Worm (Caenorhabditis elegans): ENCODE measurements around the gene lpin-1.

The lpin-1 gene

DNA sequence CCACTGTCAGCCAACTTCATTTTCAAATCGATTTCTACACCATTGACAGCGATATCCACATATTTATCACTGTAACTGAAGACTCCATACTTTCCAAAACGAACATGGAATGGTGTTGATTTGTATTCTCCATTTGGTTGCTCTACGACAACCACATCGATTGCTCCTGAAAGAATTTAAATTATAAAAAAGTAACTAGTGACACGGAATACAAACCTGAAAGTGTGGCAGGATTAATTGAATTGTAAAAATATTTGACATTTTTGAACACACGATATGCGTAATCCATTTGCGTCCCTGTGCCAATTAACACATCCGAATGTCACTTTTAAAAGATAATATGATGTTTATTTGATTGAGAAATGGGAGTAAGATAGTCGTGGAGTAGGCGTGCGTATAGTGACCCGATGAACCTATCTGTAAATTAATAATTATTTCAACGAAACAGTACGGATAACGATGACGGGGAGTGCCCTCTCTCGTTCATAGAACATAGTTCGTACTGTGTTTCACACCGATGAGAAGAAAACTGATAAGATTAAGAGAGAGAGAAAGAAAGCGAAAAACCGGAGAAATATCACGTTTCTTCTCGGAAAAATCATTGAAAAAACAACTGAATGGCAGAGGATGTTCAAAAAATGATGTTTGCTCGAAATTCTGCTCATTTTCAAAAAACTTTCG lies at the start of gene lpin-1:
TSS of gene lpin-1 (minus strand) at position 417 of the 681 bp plus-strand sequence.
- no peak for TF ChIP-seq unc-62 (GFP tag; optimal IDR thresholded peaks at IDR 0.05)

DNA sequence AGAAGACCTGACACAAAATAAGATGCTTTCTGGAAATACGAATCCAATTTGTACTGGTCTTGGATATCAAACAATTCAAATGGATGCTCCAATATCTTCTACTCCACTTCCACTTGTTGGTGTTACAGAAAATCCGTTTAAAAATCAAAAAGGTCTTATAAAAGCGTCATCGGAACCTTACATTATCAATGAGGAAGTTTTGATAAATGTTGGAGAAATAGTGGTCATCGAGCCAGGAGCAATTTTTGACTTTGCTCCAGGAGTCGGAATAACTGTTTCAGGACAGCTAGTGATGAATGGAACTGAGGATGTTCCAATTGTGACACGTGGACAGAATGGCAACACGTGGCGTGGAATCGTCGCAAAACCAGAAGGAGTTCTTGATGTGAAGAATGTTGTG lies 40.2 kb upstream of the lpin-1 start:
- TF ChIP-seq unc-62 (GFP tag; optimal IDR thresholded peaks at IDR 0.05), result no peak

DNA sequence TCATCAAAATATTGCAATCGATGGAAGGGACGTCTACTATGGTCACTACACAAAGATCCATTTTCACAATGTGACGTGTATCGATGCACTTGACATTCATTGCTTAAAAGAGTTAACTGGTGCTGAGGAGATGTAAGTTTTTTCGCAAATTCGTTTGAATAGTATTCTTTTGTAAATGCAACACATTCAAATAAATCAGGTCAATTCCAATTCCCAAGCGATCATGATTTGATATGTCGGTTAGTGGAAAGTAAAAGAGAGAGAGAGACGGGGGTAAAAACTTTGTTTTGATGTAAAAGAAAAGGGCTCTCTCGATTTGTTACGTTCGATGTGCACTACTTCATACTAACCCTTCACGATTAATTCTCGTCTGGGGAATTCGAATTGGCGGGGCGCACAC lies 36.3 kb upstream of the lpin-1 start:
- TF ChIP-seq unc-62 (GFP tag; optimal IDR thresholded peaks at IDR 0.05), result no peak

DNA sequence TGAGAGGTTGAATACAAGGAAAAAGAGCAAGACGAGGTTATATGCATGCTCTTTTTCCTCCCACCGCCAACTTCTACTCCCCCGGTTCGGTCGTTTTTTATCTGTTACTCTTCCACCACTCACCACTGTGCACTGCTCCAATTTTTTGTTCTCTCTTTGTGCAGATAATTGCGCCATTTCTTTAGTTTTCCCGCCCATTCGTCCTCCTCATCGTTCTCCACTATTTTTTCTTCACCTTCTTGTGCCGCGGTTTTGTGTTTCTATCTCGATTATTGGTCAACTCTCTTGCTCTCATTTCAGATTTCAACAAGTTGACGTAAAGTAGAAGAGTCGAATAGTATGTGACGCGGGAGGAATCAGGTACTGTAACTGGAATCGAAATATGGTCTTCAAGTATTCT lies 35.7 kb upstream of the lpin-1 start, which contains the start of gene T01D3.1:
TSS of gene T01D3.1 (plus strand) at position 301 of the 400 bp plus-strand sequence.
- no peak for TF ChIP-seq unc-62 (GFP tag; optimal IDR thresholded peaks at IDR 0.05)

DNA sequence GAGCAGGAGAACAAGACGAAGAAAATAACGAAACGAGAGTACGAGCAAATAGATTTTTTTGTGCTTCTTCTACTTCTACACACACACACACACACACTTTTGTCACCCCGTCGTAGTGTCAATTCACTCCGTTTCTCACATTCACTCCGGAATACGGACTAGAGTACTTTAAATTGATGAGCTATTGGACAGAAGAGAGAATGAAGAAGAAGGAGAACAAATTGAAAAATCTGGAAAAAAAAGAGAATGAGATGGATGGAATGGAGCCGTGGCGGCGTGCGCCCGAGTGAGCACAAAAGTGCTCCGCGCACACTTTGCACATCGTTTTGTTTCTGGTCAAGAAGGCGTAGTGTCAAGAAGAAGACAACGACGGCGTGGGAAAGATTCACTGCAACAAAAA lies 33.6 kb upstream of the lpin-1 start:
- no peak for TF ChIP-seq unc-62 (GFP tag; optimal IDR thresholded peaks at IDR 0.05)

DNA sequence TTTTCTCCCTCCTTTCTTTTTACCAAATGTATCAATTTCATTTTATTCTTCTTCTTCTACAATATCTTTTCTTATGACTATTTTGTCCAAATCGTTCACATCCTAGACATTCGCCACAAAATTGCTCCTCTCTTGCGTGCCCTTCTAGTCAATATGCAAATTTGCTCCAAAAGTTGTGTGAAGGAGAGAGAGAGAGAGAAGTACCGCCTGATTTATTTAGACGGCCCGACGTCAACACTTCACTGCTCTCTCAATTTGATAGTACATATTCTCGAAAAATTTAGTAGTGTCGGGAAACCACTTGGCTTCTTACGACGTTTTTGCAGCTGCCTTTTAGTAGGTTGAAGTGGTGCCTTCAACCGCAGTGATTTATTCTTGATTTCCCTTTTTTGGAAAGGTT lies 32.6 kb upstream of the lpin-1 start:
- TF ChIP-seq unc-62 (GFP tag; optimal IDR thresholded peaks at IDR 0.05), result no peak

DNA sequence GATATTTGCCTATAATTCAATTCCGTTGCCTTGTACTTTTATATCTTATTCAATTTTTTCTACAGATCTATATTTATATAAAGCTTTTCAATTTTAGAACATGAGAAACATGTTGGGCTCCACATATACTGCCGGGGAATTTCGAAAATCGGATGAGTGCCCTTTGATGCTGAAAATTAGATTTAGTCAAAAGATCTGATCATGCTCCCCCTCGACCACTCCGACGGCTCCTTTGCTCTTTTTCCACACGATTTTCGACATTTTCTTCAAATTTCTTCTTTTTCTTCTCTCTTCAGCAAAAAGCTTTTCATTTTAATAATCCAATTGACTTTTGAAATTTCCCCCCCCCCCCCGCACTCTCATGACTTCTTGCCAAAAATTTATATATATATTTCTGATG lies 27.5 kb upstream of the lpin-1 start:
- TF ChIP-seq unc-62 (GFP tag; optimal IDR thresholded peaks at IDR 0.05), result no peak

DNA sequence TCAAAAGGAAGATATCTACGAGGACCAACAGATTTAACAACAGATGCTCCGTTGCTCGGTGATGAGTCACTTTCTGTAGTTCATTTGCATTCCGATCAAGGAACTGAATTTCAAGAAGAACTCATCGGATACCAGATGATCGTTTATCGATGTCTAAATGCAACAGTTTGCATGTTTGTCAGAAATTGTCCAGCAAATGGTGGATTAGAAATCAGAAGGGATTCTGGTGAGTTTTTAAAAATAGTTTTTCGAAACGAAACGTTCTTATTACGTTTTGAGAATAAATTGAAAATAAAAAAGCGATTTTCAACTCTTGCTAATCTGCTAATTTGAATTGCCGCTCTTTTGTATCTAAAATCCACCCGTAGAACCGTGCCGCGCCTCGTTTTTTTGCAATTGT lies 25.9 kb upstream of the lpin-1 start:
- no peak for TF ChIP-seq unc-62 (GFP tag; optimal IDR thresholded peaks at IDR 0.05)

DNA sequence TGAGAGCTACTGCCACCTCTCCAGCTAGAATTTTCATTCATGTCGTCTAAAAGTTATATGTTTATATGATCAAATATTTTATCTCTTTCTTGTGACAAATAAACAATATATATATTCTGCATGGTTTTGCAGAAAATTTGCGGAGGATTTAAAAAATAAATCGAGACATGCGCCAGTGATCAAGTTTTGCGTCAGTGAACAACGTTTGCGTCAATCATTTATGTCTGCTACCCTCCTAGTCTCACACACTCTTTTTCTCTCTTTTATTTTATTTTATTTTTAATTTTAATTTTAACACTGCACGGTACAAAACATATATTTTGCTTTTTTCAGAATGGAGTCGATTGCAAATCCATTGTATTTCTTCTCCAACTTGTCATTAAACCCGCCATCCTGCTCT lies 24.6 kb upstream of the lpin-1 start, which contains the start of the genes tag-65 and ccz-1:
TSS of gene tag-65 (minus strand) at position 46 of the 400 bp plus-strand sequence.
TSS of gene ccz-1 (plus strand) at position 334 of the 400 bp plus-strand sequence.
- no peak for TF ChIP-seq unc-62 (GFP tag; optimal IDR thresholded peaks at IDR 0.05)

DNA sequence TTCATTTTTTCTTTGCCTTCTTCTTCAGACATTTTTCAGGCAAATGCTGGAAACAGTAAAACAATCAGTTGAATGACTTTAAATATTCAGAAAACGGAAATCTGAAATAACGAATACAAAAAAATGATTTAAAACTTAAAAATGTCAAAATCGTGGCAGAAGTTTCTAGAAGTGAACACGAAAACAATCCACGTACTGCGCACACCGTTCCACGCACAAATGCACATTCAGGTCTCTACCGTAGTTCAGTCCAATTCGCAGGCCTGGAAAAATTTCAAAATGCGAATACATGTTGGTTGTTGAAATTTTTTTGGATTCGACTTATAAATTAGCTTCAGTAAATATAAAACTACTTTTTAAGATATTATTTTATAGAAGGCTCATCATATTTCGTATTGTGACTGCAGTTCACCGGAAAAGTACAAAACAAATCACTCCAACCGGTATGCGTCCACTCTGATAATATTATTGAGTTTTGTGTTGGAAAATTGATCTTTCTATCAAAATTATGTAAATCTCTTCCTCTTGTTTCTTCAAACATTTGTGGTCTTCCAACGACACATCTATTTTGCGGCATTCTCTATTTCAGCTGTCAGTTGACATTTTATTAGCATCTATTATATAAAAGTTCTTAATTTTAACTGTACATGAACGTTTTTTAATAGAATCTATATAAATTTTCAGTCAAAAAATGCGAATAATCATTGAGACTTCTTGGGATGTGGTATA lies 18.1 kb upstream of the lpin-1 start, which contains the start of the genes mip-2 and F58G11.4:
TSS of gene mip-2 (minus strand) at position 48 of the 729 bp plus-strand sequence.
TSS of gene F58G11.4 (plus strand) at position 679 of the 729 bp plus-strand sequence.
- no peak for TF ChIP-seq unc-62 (GFP tag; optimal IDR thresholded peaks at IDR 0.05)

DNA sequence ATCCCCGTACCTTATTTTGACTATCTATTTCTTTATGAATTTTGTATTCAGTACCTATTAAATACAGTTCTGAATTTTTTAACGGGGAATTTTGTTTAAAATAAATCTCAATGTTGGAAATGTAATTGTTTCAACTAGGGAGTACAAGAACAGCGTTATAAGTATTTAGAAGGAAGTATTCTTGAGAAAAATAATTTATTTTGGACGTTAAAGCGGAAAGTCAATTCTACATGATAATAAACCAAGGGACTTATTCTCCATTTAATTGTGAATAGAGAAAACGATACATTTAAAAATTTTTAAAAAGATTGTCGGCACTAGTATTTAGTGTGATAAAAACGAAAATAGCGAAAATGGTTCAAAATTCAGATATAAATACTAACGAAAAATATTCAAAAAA lies 15.2 kb upstream of the lpin-1 start:
- TF ChIP-seq unc-62 (GFP tag; optimal IDR thresholded peaks at IDR 0.05), result no peak

DNA sequence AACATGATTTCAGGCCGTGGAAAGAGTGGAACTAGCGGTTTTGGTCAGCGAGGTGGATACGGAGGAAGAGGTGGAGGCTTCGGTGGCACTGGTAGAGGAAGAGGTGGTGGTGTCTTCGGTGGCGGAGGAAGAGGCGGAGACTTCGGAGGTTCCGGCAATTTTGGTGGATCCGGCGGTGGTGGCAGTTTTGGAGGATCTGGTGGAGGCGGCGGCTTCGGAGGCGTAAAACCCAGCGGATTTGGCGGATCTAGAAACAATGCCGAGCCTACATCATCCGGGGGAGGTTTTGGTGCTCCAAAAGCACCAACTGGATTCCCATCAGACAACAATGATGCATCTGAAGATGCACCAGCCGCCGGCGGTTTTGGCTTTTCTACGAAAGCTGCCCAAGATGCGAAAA lies 14.4 kb upstream of the lpin-1 start:
- no peak for TF ChIP-seq unc-62 (GFP tag; optimal IDR thresholded peaks at IDR 0.05)

DNA sequence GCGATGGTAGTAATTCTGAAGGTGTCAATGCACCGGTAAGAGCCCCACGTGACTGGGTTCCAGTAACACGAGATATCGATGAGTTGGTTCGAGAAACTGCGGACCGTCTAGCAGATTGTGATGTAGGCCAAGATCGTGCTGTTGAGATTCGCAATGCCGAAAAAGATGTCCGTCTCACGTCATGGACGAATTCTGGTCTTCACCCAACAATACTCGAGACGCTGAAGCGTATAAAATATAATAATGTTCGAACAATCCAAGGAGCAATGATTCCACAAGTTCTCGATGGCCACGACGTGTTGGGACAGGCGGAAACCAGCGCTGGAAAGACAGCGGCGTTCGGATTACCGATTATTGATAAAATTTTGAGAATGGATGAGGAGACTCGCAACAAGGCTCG lies 12.5 kb upstream of the lpin-1 start:
- TF ChIP-seq unc-62 (GFP tag; optimal IDR thresholded peaks at IDR 0.05), result no peak

DNA sequence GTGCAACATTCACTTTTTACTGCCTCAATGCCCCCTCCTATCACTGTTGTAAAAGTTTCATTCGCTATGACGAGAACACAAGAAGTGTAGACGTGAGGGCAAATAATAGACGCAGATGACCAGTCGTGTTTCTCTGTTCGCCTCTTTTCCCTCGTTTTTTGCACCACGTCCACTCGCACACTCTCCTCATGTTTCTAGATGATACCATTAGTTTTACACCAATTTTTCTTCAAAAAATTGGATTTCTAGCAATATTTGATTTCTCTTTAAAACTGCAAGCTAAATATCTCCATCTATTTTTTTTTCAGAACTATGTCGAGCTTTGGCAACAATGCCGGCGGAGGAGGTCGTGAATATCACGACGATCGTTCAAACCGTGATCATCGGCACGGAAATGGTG lies 11.2 kb upstream of the lpin-1 start, which contains the start of gene rde-12:
TSS of gene rde-12 (plus strand) at position 301 of the 400 bp plus-strand sequence.
- TF ChIP-seq unc-62 (GFP tag; optimal IDR thresholded peaks at IDR 0.05), result no peak

DNA sequence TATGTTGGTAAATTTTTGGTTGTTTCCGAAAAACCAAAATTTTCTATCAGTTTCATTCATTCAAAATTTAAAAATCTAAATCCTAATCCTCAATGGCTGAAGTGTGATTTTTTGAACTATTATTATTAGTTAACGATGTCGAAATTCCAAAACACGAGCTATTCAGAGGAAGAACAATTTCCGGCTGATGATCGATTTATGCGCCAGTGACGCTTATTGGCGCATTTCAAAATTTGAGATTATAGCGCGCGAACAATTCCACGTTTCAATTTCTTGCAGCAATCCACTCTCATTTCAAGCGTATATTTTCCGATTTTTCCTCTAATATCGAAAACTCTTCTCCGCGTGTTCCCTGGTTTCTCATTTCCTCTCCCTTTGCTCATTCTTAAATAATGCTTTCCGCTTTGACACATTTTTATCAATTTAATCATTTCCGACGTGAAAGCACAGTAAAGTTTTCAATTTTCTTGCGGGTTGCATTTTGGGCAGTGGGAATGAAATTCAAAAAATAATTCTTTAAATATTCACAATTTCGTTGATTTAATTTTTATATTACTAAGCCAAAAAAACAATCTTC lies 10.5 kb upstream of the lpin-1 start:
- no peak for TF ChIP-seq unc-62 (GFP tag; optimal IDR thresholded peaks at IDR 0.05)

DNA sequence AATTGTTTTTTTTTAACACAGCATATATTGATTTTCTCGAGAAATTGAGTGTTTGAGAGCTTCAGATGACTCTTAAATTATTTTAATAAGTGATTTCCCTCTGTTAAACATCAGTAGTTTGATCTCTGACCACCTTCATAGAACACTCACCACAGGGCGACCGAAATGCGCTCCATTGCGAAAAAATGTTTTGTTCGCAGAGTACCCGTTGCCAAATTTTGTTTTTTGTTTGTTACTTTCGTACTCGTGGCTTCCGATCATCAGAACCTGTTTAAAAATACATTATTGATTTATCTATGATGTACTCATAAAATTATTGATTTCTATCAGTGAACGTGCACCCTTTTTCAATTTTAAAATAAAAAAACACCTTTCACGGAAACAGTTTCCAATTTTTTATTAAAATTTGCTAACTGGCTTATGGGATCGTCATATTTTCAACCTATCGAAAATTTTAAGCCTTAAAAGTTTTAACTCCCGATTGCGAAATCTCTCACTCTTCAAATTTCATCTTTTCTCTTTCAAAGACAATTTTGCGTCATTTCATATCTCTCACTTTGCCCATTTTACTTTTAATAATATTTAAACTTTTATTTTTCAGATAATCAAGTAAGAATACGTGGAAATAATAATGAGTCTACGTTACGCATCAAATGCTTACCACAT lies 6.9 kb upstream of the lpin-1 start, which contains the start of gene letm-1:
TSS of gene letm-1 (plus strand) at position 598 of the 666 bp plus-strand sequence.
- TF ChIP-seq unc-62 (GFP tag; optimal IDR thresholded peaks at IDR 0.05), result no peak

All from whole organism, dauer.